Fruit fly (Drosophila melanogaster): ENCODE results near the gene Cyp309a1.

Cyp309a1 gene

dm6 chr2L:2564758-2565157, at the start of gene Cyp309a1:
Gene Cyp309a1, minus strand, starts transcription at chr2L:2564830.
- TF ChIP-seq pan (optimal IDR thresholded peaks at IDR 0.05) (no peak), Dll (optimal IDR thresholded peaks at IDR 0.05) (no peak), psq (optimal IDR thresholded peaks at IDR 0.05) (no peak), EcR (GFP tag; optimal IDR thresholded peaks at IDR 0.05) (no peak), CG8478 (optimal IDR thresholded peaks at IDR 0.05) (no peak), usp (GFP tag; optimal IDR thresholded peaks at IDR 0.05) (no peak)

DNA sequence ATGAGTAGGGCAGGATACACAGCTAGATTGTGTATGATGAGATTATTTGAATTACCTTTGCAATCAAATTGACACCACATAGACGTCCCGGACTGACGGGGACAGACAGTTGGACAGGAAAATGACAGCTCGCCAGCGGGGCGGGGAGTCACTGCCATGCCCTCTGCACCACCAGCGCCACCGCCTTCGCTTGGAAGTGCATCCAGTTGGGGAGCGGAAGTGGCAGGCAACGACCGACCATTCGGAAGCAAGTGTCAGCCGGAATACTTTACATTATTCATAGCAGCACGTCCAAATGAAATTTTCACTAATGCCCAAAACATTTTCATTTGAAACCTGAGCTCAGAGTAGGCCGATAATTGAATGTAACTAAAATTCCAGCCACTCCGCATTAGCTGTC, 45.1 kb upstream of the Cyp309a1 start, which contains the start of gene CG15395:
CG15395 (plus strand) TSS at position 301 of the 400 bp plus-strand sequence.
- TF ChIP-seq psq (optimal IDR thresholded peaks at IDR 0.05): no peak
- TF ChIP-seq pan (optimal IDR thresholded peaks at IDR 0.05): no peak
- TF ChIP-seq usp (GFP tag; optimal IDR thresholded peaks at IDR 0.05): no peak
- no peak for TF ChIP-seq CG8478 (optimal IDR thresholded peaks at IDR 0.05)
- TF ChIP-seq Dll (optimal IDR thresholded peaks at IDR 0.05): no peak
- no peak for TF ChIP-seq EcR (GFP tag; optimal IDR thresholded peaks at IDR 0.05)

DNA sequence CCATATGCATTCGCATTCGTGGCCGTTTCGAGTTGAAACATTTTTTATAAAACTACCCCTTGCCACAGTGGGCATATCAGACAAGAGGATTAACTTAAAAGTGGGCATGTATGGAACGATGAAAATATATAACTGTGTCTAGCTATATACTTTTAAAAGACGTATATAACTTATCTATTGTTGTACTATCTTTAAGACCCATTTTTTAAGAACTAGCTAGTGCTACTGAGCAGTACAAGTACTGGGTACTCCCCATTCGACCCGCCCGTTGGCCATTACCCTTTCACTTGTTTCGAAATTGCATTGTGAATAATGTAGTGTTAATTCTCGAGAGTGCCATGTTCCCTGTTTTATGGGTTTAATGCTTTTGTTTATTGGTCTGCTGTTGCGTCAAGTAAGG, 42.1 kb upstream of the Cyp309a1 start:
- no peak for TF ChIP-seq Dll (optimal IDR thresholded peaks at IDR 0.05)
- no peak for TF ChIP-seq CG8478 (optimal IDR thresholded peaks at IDR 0.05)
- TF ChIP-seq psq (optimal IDR thresholded peaks at IDR 0.05): no peak
- TF ChIP-seq EcR (GFP tag; optimal IDR thresholded peaks at IDR 0.05): no peak
- TF ChIP-seq usp (GFP tag; optimal IDR thresholded peaks at IDR 0.05): no peak
- no peak for TF ChIP-seq pan (optimal IDR thresholded peaks at IDR 0.05)

dm6 chr2L:2591569-2591968, 26.9 kb upstream of the Cyp309a1 start, which contains the start of gene CG15394:
Gene CG15394, plus strand, starts transcription at chr2L:2591869.
- TF ChIP-seq EcR (GFP tag; optimal IDR thresholded peaks at IDR 0.05) (no peak), CG8478 (optimal IDR thresholded peaks at IDR 0.05) (no peak), psq (optimal IDR thresholded peaks at IDR 0.05) (no peak), Dll (optimal IDR thresholded peaks at IDR 0.05) (no peak), usp (GFP tag; optimal IDR thresholded peaks at IDR 0.05) (no peak), pan (optimal IDR thresholded peaks at IDR 0.05) (no peak)

- no peak for TF ChIP-seq usp (GFP tag; optimal IDR thresholded peaks at IDR 0.05)
- TF ChIP-seq CG8478 (optimal IDR thresholded peaks at IDR 0.05): no peak
- TF ChIP-seq psq (optimal IDR thresholded peaks at IDR 0.05): no peak
- no peak for TF ChIP-seq Dll (optimal IDR thresholded peaks at IDR 0.05)
- no peak for TF ChIP-seq pan (optimal IDR thresholded peaks at IDR 0.05)
- TF ChIP-seq EcR (GFP tag; optimal IDR thresholded peaks at IDR 0.05): no peak
Measured at dm6 chr2L:2585285-2585684, 20.7 kb upstream of the Cyp309a1 start, which contains the start of gene Drp1. Gene Drp1, minus strand, starts transcription at chr2L:2585430.

- TF ChIP-seq Dll (optimal IDR thresholded peaks at IDR 0.05) (no peak), EcR (GFP tag; optimal IDR thresholded peaks at IDR 0.05) (no peak), CG8478 (optimal IDR thresholded peaks at IDR 0.05) (no peak), pan (optimal IDR thresholded peaks at IDR 0.05) (no peak), usp (GFP tag; optimal IDR thresholded peaks at IDR 0.05) (no peak), psq (optimal IDR thresholded peaks at IDR 0.05) (no peak)
Measured at dm6 chr2L:2584461-2585056, 19.9 kb upstream of the Cyp309a1 start.

DNA sequence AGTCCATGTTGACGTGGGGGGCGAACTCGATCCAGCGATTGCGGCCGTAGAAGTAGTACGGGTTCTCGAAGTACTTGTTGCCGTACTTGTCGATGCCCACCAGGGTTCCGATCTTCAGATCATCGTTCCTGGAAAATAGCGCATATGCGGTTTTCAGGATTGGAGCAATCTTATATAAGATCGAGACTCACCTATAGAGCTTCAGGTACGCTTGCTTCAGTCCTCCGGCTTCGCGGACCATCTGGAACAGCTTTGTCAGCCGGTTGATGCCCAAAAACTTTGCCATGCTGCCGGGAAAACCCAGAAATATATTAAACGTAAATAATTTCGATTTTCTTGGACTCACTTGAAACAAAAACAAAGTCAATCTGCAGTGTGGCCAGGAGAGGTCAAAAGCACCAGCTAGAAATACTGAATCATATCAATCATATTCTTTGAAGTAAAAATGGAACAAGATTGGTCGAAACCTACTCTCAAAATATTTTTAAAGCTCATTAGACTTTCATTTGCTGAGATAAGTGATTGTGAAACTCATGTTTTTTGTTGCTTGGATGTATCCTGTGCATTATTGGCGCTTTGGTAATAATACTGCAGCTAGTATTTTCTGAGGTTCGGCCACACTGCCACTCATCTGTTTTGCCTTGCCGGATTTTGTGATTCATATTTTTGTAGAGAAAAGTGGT, 15.2 kb upstream of the Cyp309a1 start, which contains the start of the genes ND-B17.2 and Arpc5:
ND-B17.2 (minus strand) TSS at position 504 of the 683 bp plus-strand sequence.
Arpc5 (plus strand) TSS at position 624 of the 683 bp plus-strand sequence.
- no peak for TF ChIP-seq CG8478 (optimal IDR thresholded peaks at IDR 0.05)

dm6 chr2L:2577361-2577737, 12.7 kb upstream of the Cyp309a1 start, which contains the start of gene Elba2:
Gene Elba2, plus strand, starts transcription at chr2L:2577687.
- TF ChIP-seq Dll (optimal IDR thresholded peaks at IDR 0.05) (no peak), EcR (GFP tag; optimal IDR thresholded peaks at IDR 0.05) (no peak), CG8478 (optimal IDR thresholded peaks at IDR 0.05) (no peak), pan (optimal IDR thresholded peaks at IDR 0.05) (no peak), usp (GFP tag; optimal IDR thresholded peaks at IDR 0.05) (no peak), psq (optimal IDR thresholded peaks at IDR 0.05) (no peak)

DNA sequence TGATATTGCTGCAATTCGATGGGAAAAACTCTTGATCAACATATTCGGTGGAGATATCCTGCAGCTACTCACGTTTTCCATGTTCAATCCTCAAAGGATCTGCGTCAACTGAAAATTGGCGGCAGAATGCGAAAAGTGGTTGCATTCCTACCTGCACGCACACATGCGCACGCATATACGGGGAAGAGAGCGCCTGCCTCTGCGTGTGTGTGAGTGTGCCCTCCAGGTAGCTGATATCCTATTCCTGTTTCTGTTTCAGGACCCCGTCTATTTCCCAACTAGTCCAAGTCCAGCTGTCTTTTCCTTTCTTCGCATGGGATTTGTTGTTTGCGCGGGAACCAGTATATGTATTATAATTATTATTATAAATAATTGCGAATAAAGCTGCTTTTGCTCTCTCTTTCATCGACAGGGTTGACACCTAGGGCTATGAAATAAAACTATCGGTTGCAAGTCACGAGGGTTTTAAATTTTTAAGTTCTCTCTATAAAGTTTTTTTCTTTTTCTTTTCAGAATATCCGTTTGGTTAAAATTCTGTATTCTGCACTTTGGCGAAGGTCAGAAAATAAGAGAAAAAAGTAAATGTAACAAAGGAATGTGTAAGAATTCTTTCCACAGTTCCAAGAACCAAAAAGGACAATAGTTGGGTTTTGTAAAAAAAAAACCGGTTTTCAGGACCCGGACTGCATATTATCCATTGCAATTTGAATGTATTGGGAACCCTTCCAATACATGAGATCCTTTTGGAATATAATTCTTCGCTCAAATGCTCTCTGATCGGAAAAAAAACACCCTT, 12.1 kb upstream of the Cyp309a1 start, which contains the start of gene insv:
insv (minus strand) TSS at position 433 of the 796 bp plus-strand sequence.
- TF ChIP-seq psq (optimal IDR thresholded peaks at IDR 0.05) (no peak), pan (optimal IDR thresholded peaks at IDR 0.05) (no peak)

DNA sequence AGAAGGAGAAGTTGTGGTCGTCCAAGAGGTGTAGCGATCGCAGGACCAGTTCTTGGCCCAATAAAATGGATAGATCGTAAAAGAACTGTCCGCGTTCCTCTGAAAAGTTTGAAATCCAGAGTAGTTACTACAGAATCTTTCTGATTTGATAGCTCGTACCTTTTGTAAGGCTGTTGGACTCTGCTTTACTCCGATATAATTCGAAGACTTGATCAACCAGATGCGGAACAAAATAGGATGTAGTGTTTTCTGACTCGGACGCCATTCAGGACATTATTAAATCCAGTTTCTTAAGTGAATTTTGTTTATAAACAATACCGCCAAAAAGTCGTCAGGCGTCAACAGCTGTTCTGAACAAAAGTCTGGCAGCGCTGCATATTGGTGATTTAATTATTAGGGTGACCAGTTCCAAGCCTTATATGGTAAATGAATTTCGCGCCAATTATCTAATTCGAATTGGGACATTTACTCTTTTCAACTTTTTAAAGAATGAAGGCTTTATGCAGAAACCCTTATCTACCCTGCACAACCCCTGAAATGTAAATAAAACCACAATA, 10.2 kb upstream of the Cyp309a1 start, which contains the start of the genes Rad1 and Sws1:
Rad1 (minus strand) TSS at position 336 of the 557 bp plus-strand sequence.
Sws1 (minus strand) TSS at position 336 of the 557 bp plus-strand sequence.
- no peak for TF ChIP-seq pan (optimal IDR thresholded peaks at IDR 0.05)
- TF ChIP-seq EcR (GFP tag; optimal IDR thresholded peaks at IDR 0.05): no peak
- TF ChIP-seq CG8478 (optimal IDR thresholded peaks at IDR 0.05): no peak
- no peak for TF ChIP-seq Dll (optimal IDR thresholded peaks at IDR 0.05)
- TF ChIP-seq psq (optimal IDR thresholded peaks at IDR 0.05): no peak
- no peak for TF ChIP-seq usp (GFP tag; optimal IDR thresholded peaks at IDR 0.05)

DNA sequence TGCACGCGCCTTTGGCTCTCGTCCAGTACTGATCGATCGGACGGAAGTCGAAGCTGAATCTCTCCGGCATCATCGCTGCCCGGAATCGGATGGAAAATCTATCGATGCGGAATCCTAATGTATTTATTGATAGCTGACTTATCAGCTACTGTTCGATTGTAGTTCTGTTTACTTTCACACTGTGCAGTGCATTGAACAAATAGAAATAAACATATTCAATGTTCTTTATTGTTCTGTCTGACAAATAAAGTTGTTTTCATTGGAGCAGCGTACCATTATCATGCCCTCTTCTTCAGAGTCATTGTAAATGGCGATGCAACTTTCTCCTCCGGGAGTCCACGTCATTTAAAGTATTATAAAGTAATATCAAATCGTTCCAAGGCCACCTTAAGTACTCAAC, 8.3 kb upstream of the Cyp309a1 start, which contains the start of gene Cyp309a2:
Cyp309a2 (minus strand) TSS at position 101 of the 400 bp plus-strand sequence.
- TF ChIP-seq Dll (optimal IDR thresholded peaks at IDR 0.05) (no peak), CG8478 (optimal IDR thresholded peaks at IDR 0.05) (no peak), EcR (GFP tag; optimal IDR thresholded peaks at IDR 0.05) (no peak), psq (optimal IDR thresholded peaks at IDR 0.05) (no peak), usp (GFP tag; optimal IDR thresholded peaks at IDR 0.05) (no peak), pan (optimal IDR thresholded peaks at IDR 0.05) (no peak)
